Worm (Caenorhabditis elegans) whole organism, young adult: ENCODE data around the gene atf-7.

Source experiments
- C06A6.2 ChIP-seq: fragments of 200-800 bp; sonication (Bioruptor generic); conservative IDR thresholded peaks from 2 replicates; pipeline ENCODE4 v1.3.6; 2022; ENCODE audit warnings: missing genetic modification characterization, missing compliant biosample characterization
- D2030.7 ChIP-seq: fragments of 200-800 bp; sonication (Bioruptor generic); IDR thresholded peaks from 2 replicates; pipeline ENCODE4 v1.3.6; 2022; ENCODE audit warnings: missing genetic modification reagents, missing genetic modification characterization, missing compliant biosample characterization
- ZK185.1 ChIP-seq: sonication (generic microtip); optimal IDR thresholded peaks from 2 replicates; lab custom pipeline; 2016; ENCODE audit warnings: mild to moderate bottlenecking, missing genetic modification characterization, missing compliant biosample characterization; ENCODE audit not compliant: poor library complexity, severe bottlenecking
- efl-1 ChIP-seq: fragments of 150-350 bp; optimal IDR thresholded peaks from 2 replicates; lab custom pipeline; 2014; ENCODE audit warnings: missing biosample characterization, missing genetic modification reagents, missing genetic modification characterization
- egl-18 ChIP-seq: fragments of 200-800 bp; sonication (Bioruptor generic); IDR thresholded peaks from 2 replicates; pipeline ENCODE4 v1.3.6; 2022; ENCODE audit warnings: missing genetic modification reagents, missing genetic modification characterization, missing compliant biosample characterization
- lag-1 ChIP-seq: fragments of 200-800 bp; sonication (Bioruptor generic); IDR thresholded peaks from 2 replicates; pipeline ENCODE4 v1.3.6; 2022; ENCODE audit warnings: missing genetic modification reagents, missing genetic modification characterization, missing compliant biosample characterization
- lin-35 ChIP-seq, 3 experiments: fragments of 150-350 bp in 2 of 3; sonication (generic microtip) in 1 of 3; optimal IDR thresholded peaks; 2 replicates each; lab custom pipeline; 2014 to 2018; ENCODE audit warnings: missing biosample characterization in 3 of 3, missing genetic modification characterization in 3 of 3, missing genetic modification reagents in 3 of 3
- rec-8 ChIP-seq, 2 experiments: sonication (generic microtip); optimal IDR thresholded peaks; 2 replicates each; lab custom pipeline; 2016; ENCODE audit warnings: mild to moderate bottlenecking in 2 of 2, missing genetic modification characterization in 2 of 2, missing genetic modification reagents in 2 of 2, missing genotype in 2 of 2, missing biosample characterization in 1 of 2, missing compliant biosample characterization in 1 of 2, moderate library complexity in 1 of 2
- snpc-1.3 ChIP-seq: sonication (generic microtip); optimal IDR thresholded peaks from 2 replicates; lab custom pipeline; 2017; ENCODE audit warnings: missing genetic modification characterization, mild to moderate bottlenecking, missing compliant biosample characterization, antibody characterized with exemption, moderate library complexity, missing genotype, missing genetic modification reagents; ENCODE audit not compliant: insufficient read depth
- snpc-4 ChIP-seq, 5 experiments: fragments of 150-350 bp in 1 of 5; sonication (generic microtip) in 4 of 5; optimal IDR thresholded peaks; 2 replicates each; lab custom pipeline; 2014 to 2018; ENCODE audit warnings: missing genetic modification characterization in 5 of 5, missing biosample characterization in 3 of 5, antibody characterized with exemption in 2 of 5, mild to moderate bottlenecking in 2 of 5, missing compliant biosample characterization in 2 of 5, missing genotype in 2 of 5, moderate library complexity in 2 of 5, missing genetic modification reagents in 1 of 5
- unc-62 ChIP-seq: fragments of 150-350 bp; optimal IDR thresholded peaks from 2 replicates; lab custom pipeline; 2014; ENCODE audit warnings: missing biosample characterization, missing genetic modification reagents, missing genetic modification characterization

DNA sequence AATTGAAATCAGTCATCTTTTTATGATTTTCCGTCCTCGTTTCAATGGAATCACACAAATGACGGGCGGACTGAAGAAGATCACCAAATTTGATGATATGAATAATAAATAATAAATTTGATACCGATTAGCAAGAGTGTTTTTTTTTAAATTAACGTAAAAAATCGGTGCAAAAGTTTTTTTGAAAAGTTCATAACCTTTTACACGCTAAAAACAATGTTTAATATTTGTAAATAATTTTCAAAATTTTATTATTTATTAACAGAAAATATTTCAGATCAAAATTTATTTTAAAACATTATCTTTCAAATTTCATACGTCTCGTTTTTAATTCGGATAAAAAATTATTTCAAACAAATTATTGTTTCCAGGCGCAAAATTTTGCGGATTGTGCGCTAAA is 46.1 kb upstream of the atf-7 start, which contains the start of gene M88.3:
- TF ChIP-seq snpc-1.3 (tag; lab: Kevin White, UChicago) (no peak), lag-1 (GFP tag; lab: Robert Waterston, UW) (no peak), rec-8 (tag; optimal IDR thresholded peaks at IDR 0.05; lab: Kevin White, UChicago) (no peak), D2030.7 (no peak), lin-35 (GFP tag; optimal IDR thresholded peaks at IDR 0.05; lab: Kevin White, UChicago) (no peak), C06A6.2 (GFP tag; lab: Robert Waterston, UW) (no peak), ZK185.1 (no peak), snpc-4 (GFP tag; optimal IDR thresholded peaks at IDR 0.05; lab: Kevin White, UChicago) (no peak), snpc-4 (tag; optimal IDR thresholded peaks at IDR 0.05; lab: Kevin White, UChicago) (no peak), efl-1 (no peak), egl-18 (GFP tag; lab: Robert Waterston, UW) (no peak), unc-62 (GFP tag; lab: Kevin White, UChicago) (no peak)
